Worm (Caenorhabditis elegans) whole organism, L2 larva: ENCODE data around the gene M57.2.

Experiments used
- C34F6.9 ChIP-seq: fragments of 150-350 bp; optimal IDR thresholded peaks from 2 replicates; lab custom pipeline; 2014; ENCODE audit warnings: missing biosample characterization, missing genetic modification characterization
- F13H6.1 ChIP-seq: sonication (generic microtip); optimal IDR thresholded peaks from 2 replicates; lab custom pipeline; 2016; ENCODE audit warnings: missing genetic modification characterization, missing compliant biosample characterization
- R02D3.7 ChIP-seq: fragments of 150-350 bp; optimal IDR thresholded peaks from 2 replicates; lab custom pipeline; 2014; ENCODE audit warnings: missing biosample characterization, missing genetic modification characterization
- Y55F3AM.14 ChIP-seq: fragments of 200-800 bp; sonication (Bioruptor generic); optimal IDR thresholded peaks from 2 replicates; lab custom pipeline; 2018; ENCODE audit warnings: mild to moderate bottlenecking, missing genetic modification characterization, missing compliant biosample characterization
- ZK546.5 ChIP-seq: sonication (generic microtip); optimal IDR thresholded peaks from 2 replicates; lab custom pipeline; 2017; ENCODE audit warnings: missing biosample characterization, missing genetic modification characterization
- alr-1 ChIP-seq: fragments of 150-350 bp; optimal IDR thresholded peaks from 2 replicates; lab custom pipeline; 2014; ENCODE audit warnings: missing biosample characterization, missing genetic modification characterization
- blmp-1 ChIP-seq: sonication (generic microtip); optimal IDR thresholded peaks from 2 replicates; lab custom pipeline; 2017; ENCODE audit warnings: missing genetic modification characterization, mild to moderate bottlenecking, missing compliant biosample characterization, antibody characterized with exemption, moderate library complexity; ENCODE audit not compliant: insufficient read depth
- ceh-16 ChIP-seq: fragments of 150-350 bp; optimal IDR thresholded peaks from 2 replicates; lab custom pipeline; 2014; ENCODE audit warnings: missing biosample characterization, missing genetic modification characterization
- ceh-82 ChIP-seq: fragments of 150-350 bp; optimal IDR thresholded peaks from 2 replicates; lab custom pipeline; 2014; ENCODE audit warnings: missing biosample characterization, missing genetic modification characterization
- dmd-4 ChIP-seq: sonication (generic microtip); optimal IDR thresholded peaks from 2 replicates; lab custom pipeline; 2017; ENCODE audit warnings: missing biosample characterization, missing genetic modification characterization
- egl-27 ChIP-seq: sonication (generic microtip); optimal IDR thresholded peaks from 3 replicates; lab custom pipeline; 2017; ENCODE audit warnings: missing biosample characterization, missing genetic modification reagents, missing genetic modification characterization
- elt-1 ChIP-seq: fragments of 150-350 bp; optimal IDR thresholded peaks from 2 replicates; lab custom pipeline; 2014; ENCODE audit warnings: missing biosample characterization, missing genetic modification characterization
- lin-11 ChIP-seq: fragments of 150-350 bp; sonication (generic microtip); optimal IDR thresholded peaks from 2 replicates; lab custom pipeline; 2014; ENCODE audit warnings: missing biosample characterization, missing genetic modification characterization, inconsistent platforms, mixed read lengths
- lin-13 ChIP-seq: fragments of 150-350 bp; optimal IDR thresholded peaks from 2 replicates; lab custom pipeline; 2014; ENCODE audit warnings: missing biosample characterization, missing genetic modification reagents, missing genetic modification characterization
- lin-39 ChIP-seq: fragments of 150-350 bp; optimal IDR thresholded peaks from 2 replicates; lab custom pipeline; 2014; ENCODE audit warnings: missing biosample characterization, missing genetic modification reagents, missing genetic modification characterization
- lsy-2 ChIP-seq, 2 experiments: fragments of 150-350 bp in 1 of 2; sonication (generic microtip) in 1 of 2; optimal IDR thresholded peaks; 2 replicates each; lab custom pipeline; 2014 to 2017; ENCODE audit warnings: missing biosample characterization in 2 of 2, missing genetic modification characterization in 2 of 2
- mbf-1 ChIP-seq: sonication (generic microtip); optimal IDR thresholded peaks from 2 replicates; lab custom pipeline; 2017; ENCODE audit warnings: missing biosample characterization, missing genetic modification characterization
- mdl-1 ChIP-seq, 2 experiments: fragments of 150-350 bp in 1 of 2; sonication (generic microtip) in 1 of 2; optimal IDR thresholded peaks; 2 replicates each; lab custom pipeline; 2017; ENCODE audit warnings: missing biosample characterization in 2 of 2, missing genetic modification characterization in 2 of 2
- nhr-10 ChIP-seq: sonication (generic microtip); optimal IDR thresholded peaks from 2 replicates; lab custom pipeline; 2017; ENCODE audit warnings: missing biosample characterization, missing genetic modification characterization
- nhr-11 ChIP-seq: fragments of 150-350 bp; optimal IDR thresholded peaks from 2 replicates; lab custom pipeline; 2014; ENCODE audit warnings: missing biosample characterization, missing genetic modification characterization
- nhr-12 ChIP-seq: fragments of 150-350 bp; optimal IDR thresholded peaks from 2 replicates; lab custom pipeline; 2014; ENCODE audit warnings: missing biosample characterization, missing genetic modification characterization
- nhr-21 ChIP-seq: fragments of 150-350 bp; optimal IDR thresholded peaks from 2 replicates; lab custom pipeline; 2014; ENCODE audit warnings: missing biosample characterization, missing genetic modification characterization
- nhr-23 ChIP-seq: fragments of 150-350 bp; optimal IDR thresholded peaks from 2 replicates; lab custom pipeline; 2014; ENCODE audit warnings: missing biosample characterization, missing genetic modification reagents, missing genetic modification characterization
- nhr-6 ChIP-seq: fragments of 150-350 bp; optimal IDR thresholded peaks from 2 replicates; lab custom pipeline; 2014; ENCODE audit warnings: missing biosample characterization, missing genetic modification characterization
- peb-1 ChIP-seq: fragments of 150-350 bp; optimal IDR thresholded peaks from 2 replicates; lab custom pipeline; 2014; ENCODE audit warnings: missing biosample characterization, missing genetic modification characterization
- skn-1 ChIP-seq: sonication (generic microtip); optimal IDR thresholded peaks from 2 replicates; lab custom pipeline; 2017; ENCODE audit warnings: missing biosample characterization, missing genetic modification characterization
- sma-9 ChIP-seq, 2 experiments: fragments of 150-350 bp in 1 of 2; sonication (generic microtip) in 1 of 2; optimal IDR thresholded peaks; 2 replicates each; lab custom pipeline; 2014 to 2016; ENCODE audit warnings: missing genetic modification characterization in 2 of 2, mild to moderate bottlenecking in 1 of 2, missing biosample characterization in 1 of 2, missing compliant biosample characterization in 1 of 2, missing genetic modification reagents in 1 of 2, moderate library complexity in 1 of 2
- unc-39 ChIP-seq: fragments of 150-350 bp; optimal IDR thresholded peaks from 2 replicates; lab custom pipeline; 2014; ENCODE audit warnings: missing biosample characterization, missing genetic modification characterization
- zag-1 ChIP-seq: fragments of 150-350 bp; optimal IDR thresholded peaks from 2 replicates; lab custom pipeline; 2014; ENCODE audit warnings: missing biosample characterization, missing genetic modification characterization
- ztf-1 ChIP-seq: fragments of 200-800 bp; sonication (Bioruptor generic); conservative IDR thresholded peaks from 2 replicates; pipeline ENCODE4 v1.3.6; 2022; ENCODE audit warnings: missing genetic modification characterization, missing compliant biosample characterization
- ztf-11 ChIP-seq: sonication (generic microtip); optimal IDR thresholded peaks from 2 replicates; lab custom pipeline; 2017; ENCODE audit warnings: missing biosample characterization, missing genetic modification characterization
- ztf-4 ChIP-seq: fragments of 150-350 bp; optimal IDR thresholded peaks from 2 replicates; lab custom pipeline; 2014; ENCODE audit warnings: missing biosample characterization, missing genetic modification characterization

The M57.2 gene

ce11 chrIV:3482195-3482959 is 44.8 kb upstream of the M57.2 start, which contains the start of gene srz-82:
Gene srz-82 (plus strand): TSS chrIV:3482895.
- no peak for TF ChIP-seq R02D3.7
- TF ChIP-seq ZK546.5 (tag; lab: Kevin White, UChicago), result no peak
- TF ChIP-seq sma-9 (GFP tag; optimal IDR thresholded peaks at IDR 0.05; lab: Kevin White, UChicago), result no peak
- no peak for TF ChIP-seq sma-9 (tag; optimal IDR thresholded peaks at IDR 0.05; lab: Kevin White, UChicago)
- no peak for TF ChIP-seq dmd-4 (tag; lab: Kevin White, UChicago)
- TF ChIP-seq mbf-1 (tag; lab: Kevin White, UChicago), result no peak
- TF ChIP-seq peb-1, result no peak
- TF ChIP-seq nhr-6 (tag; lab: Kevin White, UChicago), result no peak
- TF ChIP-seq nhr-10, result no peak
- TF ChIP-seq lin-11 (tag; lab: Kevin White, UChicago), result no peak

- no peak for TF ChIP-seq unc-39 (tag; lab: Kevin White, UChicago)
- no peak for TF ChIP-seq skn-1 (tag; lab: Kevin White, UChicago)
- no peak for TF ChIP-seq zag-1 (tag; lab: Kevin White, UChicago)
- no peak for TF ChIP-seq nhr-10
- TF ChIP-seq nhr-11 (tag; lab: Kevin White, UChicago), result no peak
- no peak for TF ChIP-seq egl-27 (tag; lab: Kevin White, UChicago)
- TF ChIP-seq ceh-82 (tag; lab: Kevin White, UChicago), result no peak
Measured at ce11 chrIV:3491477-3491876, 35.7 kb upstream of the M57.2 start, which contains the start of gene srz-78. Gene srz-78 (plus strand): TSS chrIV:3491777.

ce11 chrIV:3493310-3493709 is 33.8 kb upstream of the M57.2 start, which contains the start of gene srz-79:
Gene srz-79 (plus strand): TSS chrIV:3493610.
- no peak for TF ChIP-seq C34F6.9
- TF ChIP-seq lin-39, result no peak
- TF ChIP-seq lin-13 (GFP tag; lab: Kevin White, UChicago), result no peak
- no peak for TF ChIP-seq peb-1
- TF ChIP-seq F13H6.1, result no peak
- TF ChIP-seq nhr-23 (tag; lab: Kevin White, UChicago), result no peak
- no peak for TF ChIP-seq dmd-4 (tag; lab: Kevin White, UChicago)
- no peak for TF ChIP-seq blmp-1

ce11 chrIV:3496358-3496757 is 30.8 kb upstream of the M57.2 start, which contains the start of gene C09G12.17:
Gene C09G12.17 (minus strand): TSS chrIV:3496458.
- TF ChIP-seq mbf-1 (tag; lab: Kevin White, UChicago), result no peak
- no peak for TF ChIP-seq ceh-16
- no peak for TF ChIP-seq Y55F3AM.14 (GFP tag; lab: Kevin White, UChicago)
- no peak for TF ChIP-seq elt-1 (tag; lab: Kevin White, UChicago)
- TF ChIP-seq F13H6.1, result no peak
- TF ChIP-seq R02D3.7, result no peak
- no peak for TF ChIP-seq nhr-6 (tag; lab: Kevin White, UChicago)
- TF ChIP-seq ztf-1, result no peak
- TF ChIP-seq sma-9 (GFP tag; optimal IDR thresholded peaks at IDR 0.05; lab: Kevin White, UChicago), result no peak
- no peak for TF ChIP-seq sma-9 (tag; optimal IDR thresholded peaks at IDR 0.05; lab: Kevin White, UChicago)
- no peak for TF ChIP-seq blmp-1
- no peak for TF ChIP-seq alr-1 (tag; lab: Kevin White, UChicago)
- TF ChIP-seq ztf-11 (tag; lab: Kevin White, UChicago), result no peak
- no peak for TF ChIP-seq lin-13 (GFP tag; lab: Kevin White, UChicago)
- no peak for TF ChIP-seq nhr-12 (tag; lab: Kevin White, UChicago)

ce11 chrIV:3497909-3498308 is 29.2 kb upstream of the M57.2 start, which contains the start of gene ceh-53:
Gene ceh-53 (plus strand): TSS chrIV:3498209.
- TF ChIP-seq lsy-2 (tag; optimal IDR thresholded peaks at IDR 0.05; lab: Kevin White, UChicago) (no peak), nhr-21 (tag; lab: Kevin White, UChicago) (no peak), R02D3.7 (no peak), mdl-1 (tag; optimal IDR thresholded peaks at IDR 0.05; lab: Kevin White, UChicago) (no peak), ztf-4 (tag; lab: Kevin White, UChicago) (no peak), zag-1 (tag; lab: Kevin White, UChicago) (no peak)
